Fruit fly (Drosophila melanogaster) whole organism, prepupa: ENCODE results near the gene dah.

ENCODE experiments used
- Blimp-1 ChIP-seq: fragments of 200-800 bp; sonication (Bioruptor generic); optimal IDR thresholded peaks from 3 replicates; lab custom pipeline; 2017; ENCODE audit warnings: missing biosample characterization, missing genetic modification characterization, mild to moderate bottlenecking, moderate library complexity, missing genetic modification reagents
- CG10669 ChIP-seq: fragments of 200-800 bp; sonication (Bioruptor generic); optimal IDR thresholded peaks from 3 replicates; lab custom pipeline; 2018; ENCODE audit warnings: missing biosample characterization, mild to moderate bottlenecking, missing genetic modification characterization, moderate library complexity
- CG16779 ChIP-seq: fragments of 200-800 bp; sonication (Bioruptor generic); optimal IDR thresholded peaks from 3 replicates; lab custom pipeline; 2017; ENCODE audit warnings: missing biosample characterization, mild to moderate bottlenecking, missing genetic modification characterization
- CG3032 ChIP-seq: fragments of 200-800 bp; optimal IDR thresholded peaks from 2 replicates; lab custom pipeline; 2019; ENCODE audit warnings: missing biosample characterization, mild to moderate bottlenecking, missing genetic modification characterization, moderate library complexity
- CG31627 ChIP-seq: fragments of 200-800 bp; sonication (Bioruptor generic); optimal IDR thresholded peaks from 3 replicates; lab custom pipeline; 2016; ENCODE audit warnings: missing biosample characterization, missing genetic modification characterization
- CG32006 ChIP-seq: fragments of 200-800 bp; sonication (Bioruptor generic); optimal IDR thresholded peaks from 3 replicates; lab custom pipeline; 2017; ENCODE audit warnings: missing biosample characterization, mild to moderate bottlenecking, missing genetic modification characterization
- CG34406 ChIP-seq: fragments of 200-800 bp; sonication (Bioruptor generic); optimal IDR thresholded peaks from 3 replicates; lab custom pipeline; 2016; ENCODE audit warnings: missing biosample characterization, missing genetic modification characterization
- CG4318 ChIP-seq: fragments of 200-800 bp; sonication (Bioruptor generic); optimal IDR thresholded peaks from 3 replicates; lab custom pipeline; 2017; ENCODE audit warnings: missing biosample characterization, mild to moderate bottlenecking, missing genetic modification characterization
- CG6163 ChIP-seq: fragments of 200-800 bp; sonication (Bioruptor generic); IDR thresholded peaks from 3 replicates; pipeline ENCODE4 v1.3.6; 2022; ENCODE audit warnings: missing biosample characterization, missing genetic modification characterization
- CG6276 ChIP-seq: fragments of 200-800 bp; sonication (Bioruptor generic); optimal IDR thresholded peaks from 2 replicates; lab custom pipeline; 2017; ENCODE audit warnings: missing biosample characterization, mild to moderate bottlenecking, missing genetic modification characterization
- CG6792 ChIP-seq: fragments of 200-800 bp; sonication (Bioruptor generic); optimal IDR thresholded peaks from 3 replicates; lab custom pipeline; 2016; ENCODE audit warnings: missing biosample characterization, missing genetic modification characterization
- CG7368 ChIP-seq: fragments of 200-800 bp; sonication (Bioruptor generic); optimal IDR thresholded peaks from 3 replicates; lab custom pipeline; 2016; ENCODE audit warnings: missing biosample characterization, missing genetic modification characterization
- CG8319 ChIP-seq: fragments of 200-800 bp; sonication (Bioruptor generic); optimal IDR thresholded peaks from 3 replicates; lab custom pipeline; 2016; ENCODE audit warnings: missing biosample characterization, missing genetic modification characterization
- CG8632 ChIP-seq: fragments of 200-800 bp; sonication (Bioruptor generic); optimal IDR thresholded peaks from 3 replicates; lab custom pipeline; 2016; ENCODE audit warnings: missing biosample characterization, missing genetic modification characterization
- Eip75B ChIP-seq: fragments of 200-800 bp; sonication (Bioruptor generic); optimal IDR thresholded peaks from 3 replicates; lab custom pipeline; 2016; ENCODE audit warnings: missing biosample characterization, missing genetic modification characterization
- Eip78C ChIP-seq: fragments of 200-800 bp; sonication (Bioruptor generic); peaks from one replicate; lab custom pipeline; 2016; ENCODE audit warnings: missing biosample characterization, missing genetic modification characterization
- Eip93F ChIP-seq: fragments of 200-800 bp; sonication (Bioruptor generic); optimal IDR thresholded peaks from 2 replicates; lab custom pipeline; 2016; ENCODE audit warnings: missing biosample characterization, mild to moderate bottlenecking, missing genetic modification characterization
- Ets21C ChIP-seq: fragments of 200-800 bp; sonication (Bioruptor generic); optimal IDR thresholded peaks from 3 replicates; lab custom pipeline; 2016; ENCODE audit warnings: missing biosample characterization, missing genetic modification characterization
- Ets96B ChIP-seq: fragments of 200-800 bp; optimal IDR thresholded peaks from 2 replicates; lab custom pipeline; 2019; ENCODE audit warnings: missing biosample characterization, mild to moderate bottlenecking, missing genetic modification characterization, moderate library complexity
- Hr39 ChIP-seq: fragments of 200-800 bp; sonication (Bioruptor generic); optimal IDR thresholded peaks from 2 replicates; lab custom pipeline; 2016; ENCODE audit warnings: missing biosample characterization, missing genetic modification characterization
- Hr4 ChIP-seq: fragments of 200-800 bp; sonication (Bioruptor generic); optimal IDR thresholded peaks from 3 replicates; lab custom pipeline; 2016; ENCODE audit warnings: missing biosample characterization, missing genetic modification characterization
- Lpt ChIP-seq: fragments of 200-800 bp; sonication (Bioruptor generic); optimal IDR thresholded peaks from 3 replicates; lab custom pipeline; 2016; ENCODE audit warnings: missing biosample characterization, missing genetic modification characterization
- Met ChIP-seq: fragments of 200-800 bp; sonication (Bioruptor generic); optimal IDR thresholded peaks from 3 replicates; lab custom pipeline; 2016; ENCODE audit warnings: missing biosample characterization, missing genetic modification characterization
- OdsH ChIP-seq: fragments of 200-800 bp; sonication (Bioruptor generic); optimal IDR thresholded peaks from 3 replicates; lab custom pipeline; 2016; ENCODE audit warnings: missing biosample characterization, missing genetic modification characterization
- Smox ChIP-seq: fragments of 200-800 bp; sonication (Bioruptor generic); optimal IDR thresholded peaks from 3 replicates; lab custom pipeline; 2016; ENCODE audit warnings: missing biosample characterization, missing genetic modification characterization
- Sox102F ChIP-seq: fragments of 200-800 bp; sonication (Bioruptor generic); optimal IDR thresholded peaks from 2 replicates; lab custom pipeline; 2016; ENCODE audit warnings: missing biosample characterization, mild to moderate bottlenecking, missing genetic modification characterization
- Sox14 ChIP-seq: fragments of 200-800 bp; sonication (Bioruptor generic); optimal IDR thresholded peaks from 3 replicates; lab custom pipeline; 2016; ENCODE audit warnings: missing biosample characterization, missing genetic modification characterization
- achi ChIP-seq: fragments of 200-800 bp; sonication (Bioruptor generic); optimal IDR thresholded peaks from 3 replicates; lab custom pipeline; 2016; ENCODE audit warnings: missing biosample characterization, missing genetic modification characterization
- acj6 ChIP-seq: fragments of 200-800 bp; sonication (Bioruptor generic); optimal IDR thresholded peaks from 3 replicates; lab custom pipeline; 2016; ENCODE audit warnings: missing biosample characterization, missing genetic modification characterization
- cyc ChIP-seq: fragments of 200-800 bp; sonication (Bioruptor generic); optimal IDR thresholded peaks from 3 replicates; lab custom pipeline; 2016; ENCODE audit warnings: missing biosample characterization, missing genetic modification characterization
- dsx ChIP-seq: fragments of 200-800 bp; optimal IDR thresholded peaks from 3 replicates; lab custom pipeline; 2019; ENCODE audit warnings: missing biosample characterization, mild to moderate bottlenecking, missing genetic modification characterization, moderate library complexity; ENCODE audit not compliant: poor library complexity, severe bottlenecking
- eg ChIP-seq: fragments of 200-800 bp; sonication (Bioruptor generic); IDR thresholded peaks from 3 replicates; pipeline ENCODE4 v1.3.6; 2022; ENCODE audit warnings: missing biosample characterization, missing genetic modification characterization
- esn ChIP-seq: fragments of 200-800 bp; sonication (Bioruptor generic); optimal IDR thresholded peaks from 2 replicates; lab custom pipeline; 2016; ENCODE audit warnings: missing biosample characterization, mild to moderate bottlenecking, missing genetic modification characterization, moderate library complexity
- fd59A ChIP-seq: fragments of 200-800 bp; sonication (Bioruptor generic); optimal IDR thresholded peaks from 2 replicates; lab custom pipeline; 2017; ENCODE audit warnings: missing biosample characterization, mild to moderate bottlenecking, missing genetic modification characterization, missing genetic modification reagents
- fkh ChIP-seq: fragments of 200-800 bp; sonication (Bioruptor generic); optimal IDR thresholded peaks from 3 replicates; lab custom pipeline; 2017; ENCODE audit warnings: missing biosample characterization, mild to moderate bottlenecking, missing genetic modification characterization, moderate library complexity
- net ChIP-seq: fragments of 200-800 bp; sonication (Bioruptor generic); optimal IDR thresholded peaks from 3 replicates; lab custom pipeline; 2016; ENCODE audit warnings: missing biosample characterization, missing genetic modification characterization
- pdm3 ChIP-seq: fragments of 200-800 bp; sonication (Bioruptor generic); optimal IDR thresholded peaks from 3 replicates; lab custom pipeline; 2016; ENCODE audit warnings: missing biosample characterization, missing genetic modification characterization
- salr ChIP-seq, 2 experiments: fragments of 200-800 bp; sonication (Bioruptor generic); optimal IDR thresholded peaks; 3 replicates each; lab custom pipeline; 2016 to 2018; ENCODE audit warnings: missing biosample characterization in 2 of 2, missing genetic modification characterization in 2 of 2, mild to moderate bottlenecking in 1 of 2
- spab ChIP-seq: fragments of 200-800 bp; sonication (Bioruptor generic); optimal IDR thresholded peaks from 2 replicates; lab custom pipeline; 2017; ENCODE audit warnings: missing biosample characterization, mild to moderate bottlenecking, missing genetic modification characterization, missing genetic modification reagents
- svp ChIP-seq: fragments of 200-800 bp; sonication (Bioruptor generic); peaks from one replicate; lab custom pipeline; 2016; ENCODE audit warnings: missing biosample characterization, missing genetic modification characterization
- vri ChIP-seq: fragments of 200-800 bp; sonication (Bioruptor generic); optimal IDR thresholded peaks from 3 replicates; lab custom pipeline; 2016; ENCODE audit warnings: missing biosample characterization, mild to moderate bottlenecking, missing genetic modification characterization

dah gene

DNA sequence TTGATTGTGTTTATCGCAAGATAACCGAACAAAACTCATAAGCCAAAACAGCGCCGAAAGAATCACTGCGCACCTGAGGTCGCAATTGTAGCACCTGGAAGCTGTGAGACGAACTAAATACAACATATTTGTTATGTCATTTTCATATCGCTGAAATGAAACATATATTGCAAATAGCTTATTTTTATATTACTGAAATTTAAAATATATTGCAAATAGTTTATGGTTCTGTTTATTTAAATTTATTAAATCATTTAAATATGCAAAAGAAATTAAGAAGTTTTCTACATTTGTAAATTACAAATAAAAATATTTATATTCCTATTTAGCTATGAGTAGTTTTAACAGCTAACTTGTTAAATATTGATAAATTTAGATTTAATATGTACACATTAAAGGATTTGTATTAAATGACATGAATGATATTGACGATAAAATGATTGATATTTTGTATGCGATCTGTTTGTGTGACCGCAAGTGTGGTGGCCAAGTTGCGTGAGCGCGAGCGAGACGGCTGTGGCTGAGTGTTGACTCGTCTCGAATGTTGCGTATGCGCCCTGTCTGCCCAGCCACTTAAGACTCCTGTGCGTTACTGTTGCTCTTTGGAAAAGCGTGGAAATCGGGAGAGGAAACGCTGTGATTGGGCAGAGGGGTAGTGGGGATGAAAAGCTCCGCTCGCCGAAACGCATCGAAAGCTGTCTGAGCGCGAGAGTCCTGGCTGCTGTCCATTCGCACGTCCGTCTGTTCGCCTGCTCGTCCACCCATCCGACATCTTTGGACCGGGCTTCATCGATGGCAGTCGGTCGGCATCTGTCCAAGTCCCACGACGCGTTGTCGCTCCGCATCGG is 30.9 kb upstream of the dah start, which contains the start of gene gce (continued):
- no peak for TF ChIP-seq fkh (GFP tag; lab: Kevin White, UChicago)
- TF ChIP-seq Smox (GFP tag; lab: Kevin White, UChicago) = peak; percentile 9
- TF ChIP-seq esn (GFP tag; lab: Kevin White, UChicago) = peak; percentile 16
- TF ChIP-seq OdsH (GFP tag; lab: Kevin White, UChicago) = no peak
- peak; percentile 48 for TF ChIP-seq Eip78C (GFP tag; lab: Kevin White, UChicago)
- TF ChIP-seq CG6276 = peak; percentile 57
- TF ChIP-seq cyc (GFP tag; lab: Kevin White, UChicago) = no peak
- TF ChIP-seq CG7368 (GFP tag; lab: Kevin White, UChicago) = no peak
- peak; percentile 3 for TF ChIP-seq achi
- TF ChIP-seq spab (GFP tag; lab: Kevin White, UChicago) = no peak
- 0 out of 3 replicates have a peak, but pooled peaks have one; percentile 7 for TF ChIP-seq CG6163 (GFP tag; lab: Robert Waterston, UW)
- TF ChIP-seq net (GFP tag; lab: Kevin White, UChicago) = peak; percentile 20
- no peak for TF ChIP-seq CG16779
- TF ChIP-seq CG34406 (GFP tag; lab: Kevin White, UChicago) = peak; percentile 35
- no peak for TF ChIP-seq acj6 (GFP tag; lab: Kevin White, UChicago)
- TF ChIP-seq vri = no peak
- no peak for TF ChIP-seq Eip75B
- TF ChIP-seq CG6792 (GFP tag; lab: Kevin White, UChicago) = no peak
- TF ChIP-seq salr (GFP tag; optimal IDR thresholded peaks at IDR 0.05; lab: Kevin White, UChicago) = no peak
- no peak for TF ChIP-seq Eip93F (GFP tag; lab: Kevin White, UChicago)
- no peak for TF ChIP-seq Sox102F (GFP tag; lab: Kevin White, UChicago)
- TF ChIP-seq svp = no peak
- no peak for TF ChIP-seq Met (GFP tag; lab: Kevin White, UChicago)
- TF ChIP-seq CG10669 (GFP tag; lab: Kevin White, UChicago) = no peak
- TF ChIP-seq CG8632 (GFP tag; lab: Kevin White, UChicago) = no peak

DNA sequence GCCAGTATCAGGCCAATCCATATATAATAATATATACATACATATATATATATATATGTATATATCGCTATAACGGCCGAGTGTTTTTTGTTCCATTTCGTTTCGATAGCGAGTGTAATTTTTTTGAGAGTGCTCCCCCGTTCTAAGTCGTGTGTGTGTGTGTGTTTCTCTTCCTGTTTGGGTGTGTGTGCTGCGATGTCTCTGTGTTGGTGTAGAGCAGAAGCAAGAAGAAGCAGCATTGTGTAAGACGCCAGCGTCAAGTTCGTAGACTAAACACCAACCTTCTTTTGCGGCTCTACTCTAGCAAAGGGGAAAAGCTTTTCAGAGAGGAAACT is 30.2 kb upstream of the dah start:
- no peak for TF ChIP-seq net (GFP tag; lab: Kevin White, UChicago)
- no peak for TF ChIP-seq dsx (GFP tag; lab: Kevin White, UChicago)
- no peak for TF ChIP-seq CG4318 (GFP tag; lab: Kevin White, UChicago)
- no peak for TF ChIP-seq CG6276
- no peak for TF ChIP-seq CG8632 (GFP tag; lab: Kevin White, UChicago)
- no peak for TF ChIP-seq CG3032 (tag; lab: Kevin White, UChicago)
- no peak for TF ChIP-seq esn (GFP tag; lab: Kevin White, UChicago)
- no peak for TF ChIP-seq Blimp-1 (GFP tag; lab: Kevin White, UChicago)
- TF ChIP-seq Ets21C (GFP tag; lab: Kevin White, UChicago) = no peak
- no peak for TF ChIP-seq CG8319 (GFP tag; lab: Kevin White, UChicago)
- no peak for TF ChIP-seq CG16779
- TF ChIP-seq Hr4 (GFP tag; lab: Kevin White, UChicago) = no peak
- TF ChIP-seq achi = no peak
- TF ChIP-seq CG6792 (GFP tag; lab: Kevin White, UChicago) = no peak
- TF ChIP-seq Eip93F (GFP tag; lab: Kevin White, UChicago) = no peak

DNA sequence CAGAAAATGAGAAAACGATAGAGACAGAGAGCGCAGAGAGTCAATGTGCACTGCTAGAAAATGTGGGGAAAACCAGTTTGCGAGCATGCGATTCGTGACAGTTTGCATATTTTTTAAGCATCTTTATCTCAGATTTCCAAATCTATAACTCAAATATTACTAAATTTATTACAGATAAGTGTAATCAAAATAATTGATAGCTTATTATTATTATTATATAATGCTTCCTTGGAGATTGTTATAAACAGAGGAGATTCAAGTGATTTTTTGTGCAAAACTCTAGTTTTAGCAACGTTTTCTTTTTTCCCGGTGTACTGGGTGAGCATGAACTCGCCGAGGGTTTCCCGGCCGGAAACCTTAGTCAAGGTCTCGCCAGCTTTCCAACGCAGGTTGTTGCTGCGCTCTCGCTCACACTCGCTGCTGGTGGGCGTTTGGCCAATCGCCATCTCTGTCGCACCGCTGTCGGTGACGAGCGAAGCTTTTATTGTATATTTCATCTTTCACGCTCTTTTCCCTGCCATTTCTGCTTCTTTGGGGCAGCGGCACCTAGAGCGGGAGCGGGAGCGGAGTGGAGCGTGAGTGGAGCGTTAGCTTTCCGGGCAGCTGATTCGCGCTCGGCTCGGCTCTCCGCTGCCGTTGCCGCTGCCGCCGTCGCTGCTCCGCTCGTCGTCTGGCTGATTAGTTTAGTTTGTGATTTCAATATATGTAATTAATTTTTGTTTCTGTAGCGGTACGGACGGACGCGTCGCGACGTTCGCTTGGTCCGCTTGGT is 29.7 kb upstream of the dah start:
- TF ChIP-seq net (GFP tag; lab: Kevin White, UChicago) (peak; percentile 92), Lpt (GFP tag; lab: Kevin White, UChicago) (peak; percentile 91), svp (peak; percentile 93), cyc (GFP tag; lab: Kevin White, UChicago) (peak; percentile 68), dsx (GFP tag; lab: Kevin White, UChicago) (peak; percentile 83), fkh (GFP tag; lab: Kevin White, UChicago) (peak; percentile 83), esn (GFP tag; lab: Kevin White, UChicago) (peak; percentile 84), CG32006 (GFP tag; lab: Kevin White, UChicago) (peak; percentile 98), CG34406 (GFP tag; lab: Kevin White, UChicago) (peak; percentile 91), eg (GFP tag; lab: Robert Waterston, UW) (peak; percentile 93), CG31627 (peak; percentile 74), Hr39 (GFP tag; lab: Kevin White, UChicago) (peak; percentile 56), CG8632 (GFP tag; lab: Kevin White, UChicago) (peak; percentile 87), Smox (GFP tag; lab: Kevin White, UChicago) (peak; percentile 78), Sox14 (peak; percentile 37), Ets96B (tag; lab: Kevin White, UChicago) (peak; percentile 85), vri (peak; percentile 63), CG16779 (peak; percentile 88), pdm3 (GFP tag; lab: Kevin White, UChicago) (peak; percentile 83), spab (GFP tag; lab: Kevin White, UChicago) (peak; percentile 72), CG6276 (peak; percentile 95), salr (GFP tag; optimal IDR thresholded peaks at IDR 0.05; lab: Kevin White, UChicago) (peak; percentile 60 to 90), CG3032 (tag; lab: Kevin White, UChicago) (peak; percentile 90), OdsH (GFP tag; lab: Kevin White, UChicago) (peak; percentile 93), fd59A (GFP tag; lab: Kevin White, UChicago) (peak; percentile 83), CG4318 (GFP tag; lab: Kevin White, UChicago) (peak; percentile 96)
